Fruit fly (Drosophila melanogaster) whole organism, embryonic: ENCODE data around the gene bor.
A peak's percentile ranks its signal among the peaks of the same experiment; 100 is the strongest.

Source experiments
- Adf1 ChIP-seq: fragments of 200-800 bp; sonication (Bioruptor generic); IDR thresholded peaks from 2 replicates; pipeline ENCODE4 v1.3.6; 2022; ENCODE audit warnings: missing biosample characterization, missing genetic modification characterization
- Antp ChIP-seq: fragments of 200-800 bp; sonication (Bioruptor generic); optimal IDR thresholded peaks from 3 replicates; lab custom pipeline; 2016; ENCODE audit warnings: missing biosample characterization, missing genetic modification characterization
- CG10147 ChIP-seq: fragments of 200-800 bp; sonication (Bioruptor generic); optimal IDR thresholded peaks from 2 replicates; lab custom pipeline; 2019; ENCODE audit warnings: missing biosample characterization, mild to moderate bottlenecking, missing genetic modification characterization, moderate library complexity
- CG10209 ChIP-seq: fragments of 200-800 bp; sonication (Bioruptor generic); optimal IDR thresholded peaks from 3 replicates; lab custom pipeline; 2017; ENCODE audit warnings: missing biosample characterization, mild to moderate bottlenecking, missing genetic modification characterization, missing genetic modification reagents
- CG14965 ChIP-seq: fragments of 200-800 bp; sonication (Bioruptor generic); optimal IDR thresholded peaks from 2 replicates; lab custom pipeline; 2016; ENCODE audit warnings: missing biosample characterization, missing genetic modification characterization, borderline replicate concordance
- CG15011 ChIP-seq: fragments of 200-800 bp; sonication (Bioruptor generic); optimal IDR thresholded peaks from 3 replicates; lab custom pipeline; 2018; ENCODE audit warnings: missing biosample characterization, mild to moderate bottlenecking, missing genetic modification characterization
- CG15479 ChIP-seq: fragments of 200-800 bp; sonication (Bioruptor generic); optimal IDR thresholded peaks from 3 replicates; lab custom pipeline; 2019; ENCODE audit warnings: missing biosample characterization, mild to moderate bottlenecking, missing genetic modification characterization, moderate library complexity
- CG1602 ChIP-seq: fragments of 200-800 bp; sonication (Bioruptor generic); optimal IDR thresholded peaks from 3 replicates; lab custom pipeline; 2016; ENCODE audit warnings: missing biosample characterization, missing genetic modification characterization
- CG16813 ChIP-seq: fragments of 200-800 bp; sonication (Bioruptor generic); IDR thresholded peaks from 3 replicates; pipeline ENCODE4 v1.3.6; 2022; ENCODE audit warnings: missing biosample characterization, missing genetic modification characterization; ENCODE audit not compliant: partially characterized antibody
- CG18011 ChIP-seq: fragments of 200-800 bp; sonication (Bioruptor generic); optimal IDR thresholded peaks from 2 replicates; lab custom pipeline; 2017; ENCODE audit warnings: missing biosample characterization, missing genetic modification characterization, mild to moderate bottlenecking, moderate library complexity, missing genotype
- CG18476 ChIP-seq: fragments of 200-800 bp; sonication (Bioruptor generic); optimal IDR thresholded peaks from 2 replicates; lab custom pipeline; 2016; ENCODE audit warnings: missing biosample characterization, mild to moderate bottlenecking, missing genetic modification characterization
- CG33557 ChIP-seq: fragments of 200-800 bp; sonication (Bioruptor generic); optimal IDR thresholded peaks from 2 replicates; lab custom pipeline; 2019; ENCODE audit warnings: missing biosample characterization, mild to moderate bottlenecking, missing genetic modification characterization, moderate library complexity
- CG4404 ChIP-seq: fragments of 200-800 bp; sonication (Bioruptor generic); IDR thresholded peaks from 2 replicates; pipeline ENCODE4 v1.3.6; 2022; ENCODE audit warnings: missing biosample characterization, missing genetic modification characterization
- CG4617 ChIP-seq: fragments of 200-800 bp; sonication (Bioruptor generic); optimal IDR thresholded peaks from 3 replicates; lab custom pipeline; 2016; ENCODE audit warnings: missing biosample characterization, missing genetic modification characterization, borderline replicate concordance
- CG6254 ChIP-seq: fragments of 200-800 bp; sonication (Bioruptor generic); optimal IDR thresholded peaks from 3 replicates; lab custom pipeline; 2017; ENCODE audit warnings: mild to moderate bottlenecking, missing biosample characterization, missing genetic modification reagents, missing genetic modification characterization
- CG8290 ChIP-seq, 3 experiments: fragments of 200-800 bp; sonication (Bioruptor generic); optimal IDR thresholded peaks; 2 replicates each; lab custom pipeline; 2016 to 2019; ENCODE audit warnings: missing biosample characterization in 3 of 3, missing genetic modification characterization in 3 of 3, mild to moderate bottlenecking in 2 of 3, moderate library complexity in 1 of 3
- CG8359 ChIP-seq: fragments of 200-800 bp; sonication (Bioruptor generic); optimal IDR thresholded peaks from 2 replicates; lab custom pipeline; 2017; ENCODE audit warnings: missing biosample characterization, mild to moderate bottlenecking, missing genetic modification characterization, borderline replicate concordance
- D19A ChIP-seq: fragments of 200-800 bp; optimal IDR thresholded peaks from 3 replicates; lab custom pipeline; 2019; ENCODE audit warnings: missing biosample characterization, mild to moderate bottlenecking, missing genetic modification characterization, moderate library complexity
- Deaf1 ChIP-seq: fragments of 200-800 bp; optimal IDR thresholded peaks from 3 replicates; lab custom pipeline; 2019; ENCODE audit warnings: missing biosample characterization, mild to moderate bottlenecking, missing genetic modification characterization, moderate library complexity
- Drgx ChIP-seq: fragments of 200-800 bp; sonication (Bioruptor generic); IDR thresholded peaks from 2 replicates; pipeline ENCODE4 v1.3.6; 2022; ENCODE audit warnings: missing biosample characterization, missing genetic modification characterization
- Ets97D ChIP-seq: fragments of 200-800 bp; sonication (Bioruptor generic); optimal IDR thresholded peaks from 3 replicates; lab custom pipeline; 2016; ENCODE audit warnings: missing biosample characterization, missing genetic modification characterization
- Fer3 ChIP-seq: fragments of 200-800 bp; sonication (Bioruptor generic); optimal IDR thresholded peaks from 2 replicates; lab custom pipeline; 2018; ENCODE audit warnings: missing biosample characterization, mild to moderate bottlenecking, missing genetic modification characterization, moderate library complexity
- HHEX ChIP-seq: fragments of 200-800 bp; sonication (Bioruptor generic); optimal IDR thresholded peaks from 3 replicates; lab custom pipeline; 2017; ENCODE audit warnings: missing biosample characterization, mild to moderate bottlenecking, missing genetic modification characterization, missing genetic modification reagents
- MTF-1 ChIP-seq: fragments of 200-800 bp; sonication (Bioruptor generic); optimal IDR thresholded peaks from 2 replicates; lab custom pipeline; 2018; ENCODE audit warnings: missing biosample characterization, mild to moderate bottlenecking, missing genetic modification characterization, borderline replicate concordance
- Mad ChIP-seq: fragments of 200-800 bp; sonication (Bioruptor generic); optimal IDR thresholded peaks from 2 replicates; lab custom pipeline; 2016; ENCODE audit warnings: missing biosample characterization, missing genetic modification characterization
- Pdp1 ChIP-seq, 2 experiments: fragments of 200-800 bp; sonication (Bioruptor generic); optimal IDR thresholded peaks; 3 replicates each; lab custom pipeline; 2016; ENCODE audit warnings: missing biosample characterization in 2 of 2, missing genetic modification characterization in 2 of 2, mild to moderate bottlenecking in 1 of 2, moderate library complexity in 1 of 2
- Tbp ChIP-seq: fragments of >200 bp; optimal IDR thresholded peaks from 2 replicates; lab custom pipeline; 2018; ENCODE audit warnings: missing biosample characterization, missing genetic modification characterization
- btn ChIP-seq: fragments of 200-800 bp; sonication (Bioruptor generic); optimal IDR thresholded peaks from 2 replicates; lab custom pipeline; 2016; ENCODE audit warnings: missing biosample characterization, missing genetic modification characterization
- cad ChIP-seq: fragments of >200 bp; optimal IDR thresholded peaks from 2 replicates; lab custom pipeline; 2017; ENCODE audit warnings: missing biosample characterization, missing genetic modification characterization
- dmrt99B ChIP-seq: fragments of 200-800 bp; sonication (Bioruptor generic); optimal IDR thresholded peaks from 2 replicates; lab custom pipeline; 2018; ENCODE audit warnings: missing biosample characterization, mild to moderate bottlenecking, missing genetic modification characterization, moderate library complexity
- en ChIP-seq: fragments of 200-800 bp; sonication (Bioruptor generic); optimal IDR thresholded peaks from 2 replicates; lab custom pipeline; 2016; ENCODE audit warnings: missing biosample characterization, missing genetic modification characterization
- fd102C ChIP-seq: fragments of 200-800 bp; sonication (Bioruptor generic); optimal IDR thresholded peaks from 2 replicates; lab custom pipeline; 2018; ENCODE audit warnings: missing biosample characterization, mild to moderate bottlenecking, missing genetic modification characterization, moderate library complexity
- gem ChIP-seq: fragments of 200-800 bp; sonication (Bioruptor generic); optimal IDR thresholded peaks from 2 replicates; lab custom pipeline; 2019; ENCODE audit warnings: missing biosample characterization, mild to moderate bottlenecking, missing genetic modification characterization, moderate library complexity
- hkb ChIP-seq, 2 experiments: fragments of 200-800 bp in 1 of 2; fragments of >200 bp in 1 of 2; sonication (Bioruptor generic) in 1 of 2; IDR thresholded peaks in 1 of 2; optimal IDR thresholded peaks in 1 of 2; 2 replicates each; pipeline versions ENCODE4 v1.3.6 to Lab custom; 2017 to 2022; ENCODE audit warnings: missing biosample characterization in 1 of 2, missing genetic modification characterization in 1 of 2
- ind ChIP-seq: fragments of 200-800 bp; sonication (Bioruptor generic); optimal IDR thresholded peaks from 3 replicates; lab custom pipeline; 2016; ENCODE audit warnings: missing biosample characterization, missing genetic modification characterization
- jing ChIP-seq: fragments of 200-800 bp; sonication (Bioruptor generic); optimal IDR thresholded peaks from 2 replicates; lab custom pipeline; 2018; ENCODE audit warnings: missing biosample characterization, mild to moderate bottlenecking, missing genetic modification characterization
- kni ChIP-seq: fragments of 200-800 bp; sonication (Bioruptor generic); optimal IDR thresholded peaks from 3 replicates; lab custom pipeline; 2017; ENCODE audit warnings: mild to moderate bottlenecking, missing biosample characterization, missing genetic modification reagents, missing genetic modification characterization
- lov ChIP-seq, 2 experiments: fragments of 200-800 bp in 1 of 2; fragments of >200 bp in 1 of 2; sonication (Bioruptor generic) in 1 of 2; IDR thresholded peaks in 1 of 2; optimal IDR thresholded peaks in 1 of 2; 2 replicates in 1 of 2; 3 replicates in 1 of 2; pipeline versions ENCODE4 v1.3.6 to Lab custom; 2017 to 2022; ENCODE audit warnings: missing biosample characterization in 1 of 2, missing genetic modification characterization in 1 of 2
- psq ChIP-seq: fragments of 200-800 bp; sonication (Bioruptor generic); optimal IDR thresholded peaks from 2 replicates; lab custom pipeline; 2017; ENCODE audit warnings: missing biosample characterization, missing genetic modification characterization
- ranshi ChIP-seq: fragments of 200-800 bp; sonication (Bioruptor generic); IDR thresholded peaks from 2 replicates; pipeline ENCODE4 v1.3.6; 2022; ENCODE audit warnings: missing biosample characterization, missing genetic modification characterization
- sqz ChIP-seq: fragments of 200-800 bp; sonication (Bioruptor generic); optimal IDR thresholded peaks from 3 replicates; lab custom pipeline; 2018; ENCODE audit warnings: missing biosample characterization, mild to moderate bottlenecking, missing genetic modification characterization
- tin ChIP-seq: fragments of 200-800 bp; sonication (Bioruptor generic); optimal IDR thresholded peaks from 3 replicates; lab custom pipeline; 2016; ENCODE audit warnings: missing biosample characterization, missing genetic modification characterization
- tio ChIP-seq: fragments of 200-800 bp; sonication (Bioruptor generic); optimal IDR thresholded peaks from 2 replicates; lab custom pipeline; 2017; ENCODE audit warnings: missing biosample characterization, missing genetic modification characterization, inconsistent platforms
- wor ChIP-seq: fragments of 200-800 bp; sonication (Bioruptor generic); IDR thresholded peaks from 2 replicates; pipeline ENCODE4 v1.3.6; 2022; ENCODE audit warnings: missing biosample characterization, missing genetic modification characterization

bor gene

DNA sequence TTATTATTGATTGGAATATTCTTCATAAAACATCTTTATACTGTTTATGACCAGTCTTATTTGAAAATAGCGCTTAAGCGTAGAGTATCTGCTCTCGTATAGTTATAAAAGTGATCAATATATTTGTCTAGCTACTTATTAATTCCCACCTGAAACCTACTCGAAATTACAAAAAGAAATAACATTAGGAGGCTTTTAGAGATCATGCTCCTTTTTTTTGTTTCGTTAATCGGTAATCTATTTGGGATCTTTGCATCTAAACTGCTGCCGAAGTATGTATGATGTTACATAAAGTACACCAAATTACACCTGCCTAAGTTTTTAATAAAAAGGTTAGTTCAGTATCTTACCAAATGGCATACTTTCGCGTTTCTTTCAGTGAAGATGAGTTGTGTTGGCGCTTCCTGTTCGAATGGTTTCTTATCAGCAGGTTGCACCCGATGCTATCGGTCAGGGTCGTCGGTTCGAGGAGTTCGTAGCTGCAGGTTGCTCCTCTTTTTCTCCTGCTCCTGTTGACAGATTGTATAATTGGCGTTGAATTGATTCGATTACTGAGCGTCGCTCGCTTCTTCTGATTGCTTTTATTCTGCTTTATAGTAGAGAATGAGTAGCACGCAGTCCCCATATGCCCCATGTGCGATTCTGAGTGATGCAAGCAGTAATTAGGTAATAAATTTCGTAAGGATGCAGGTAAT lies 25.8 kb downstream of the bor start (continued):
- TF ChIP-seq MTF-1 (GFP tag; lab: Kevin White, UChicago) (no peak), CG15011 (GFP tag; lab: Kevin White, UChicago) (no peak), CG6254 (GFP tag; lab: Kevin White, UChicago) (no peak), CG18476 (GFP tag; lab: Kevin White, UChicago) (no peak), Ets97D (GFP tag; lab: Kevin White, UChicago) (no peak), cad (GFP tag; lab: Kevin White, UChicago) (no peak), lov (optimal IDR thresholded peaks at IDR 0.05; lab: Kevin White, UChicago) (no peak), lov (GFP tag; IDR thresholded peaks at IDR 0.05; lab: Robert Waterston, UW) (no peak), Pdp1 (GFP tag; optimal IDR thresholded peaks at IDR 0.05; lab: Kevin White, UChicago) (peak in 1 of 2 experiments; percentile 41), tio (GFP tag; lab: Kevin White, UChicago) (no peak), D19A (peak; percentile 64), en (GFP tag; lab: Kevin White, UChicago) (no peak), dmrt99B (tag; lab: Kevin White, UChicago) (no peak), fd102C (no peak), CG10209 (GFP tag; lab: Kevin White, UChicago) (no peak), kni (GFP tag; lab: Kevin White, UChicago) (no peak), btn (GFP tag; lab: Kevin White, UChicago) (no peak), CG16813 (no peak), tin (GFP tag; lab: Kevin White, UChicago) (no peak)

DNA sequence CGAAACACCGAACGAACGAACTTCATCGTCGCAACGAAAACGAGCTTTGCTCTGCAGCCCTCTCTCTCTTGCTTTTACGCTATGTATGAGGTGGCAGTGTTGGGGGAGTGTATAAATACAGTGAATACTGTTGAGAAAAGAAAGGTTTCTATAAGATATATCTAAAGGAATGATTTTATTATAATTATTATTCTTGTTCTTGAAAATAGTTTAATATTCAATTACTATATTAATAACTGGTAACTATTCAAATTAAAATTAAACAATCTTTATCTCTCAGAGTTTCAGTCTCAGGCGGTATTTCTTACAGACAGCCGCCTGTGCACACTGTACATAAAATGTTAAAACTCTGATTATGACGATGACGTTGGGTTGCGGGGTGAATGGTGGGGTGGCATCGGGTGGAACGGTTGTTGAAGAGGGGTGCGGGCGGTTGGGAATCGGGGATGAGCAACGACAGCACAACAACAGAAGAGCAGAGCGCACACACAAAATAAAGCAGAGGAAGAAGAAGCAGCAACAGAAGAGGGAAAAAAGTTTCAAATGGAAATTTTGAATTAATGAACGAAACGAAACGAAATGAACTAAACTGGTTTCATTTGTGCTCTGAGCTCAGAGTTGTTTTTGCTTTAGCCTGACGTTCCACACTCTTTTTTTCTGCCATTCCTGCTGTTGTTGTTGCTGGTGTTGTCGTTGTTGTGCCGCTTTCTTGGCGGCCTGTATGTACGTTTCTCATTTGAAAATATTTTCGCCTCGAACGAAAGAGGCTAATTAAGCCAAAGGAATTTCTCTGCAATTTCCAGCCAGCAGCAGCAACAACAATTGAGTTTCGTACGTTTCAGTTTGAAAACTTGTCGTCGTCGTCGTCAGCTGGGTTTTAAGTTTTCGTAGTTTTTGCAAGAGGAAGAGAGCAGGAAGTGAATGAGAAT lies 26.9 kb downstream of the bor start:
- TF ChIP-seq Deaf1 (tag; lab: Kevin White, UChicago) (peak; percentile 95), fd102C (peak; percentile 42), CG33557 (GFP tag; lab: Kevin White, UChicago) (peak; percentile 97), CG8359 (GFP tag; lab: Kevin White, UChicago) (peak; percentile 91), sqz (GFP tag; lab: Kevin White, UChicago) (peak; percentile 95), jing (GFP tag; lab: Kevin White, UChicago) (peak; percentile 89), CG4404 (no peak), Tbp (no peak), Adf1 (no peak), CG18011 (GFP tag; lab: Kevin White, UChicago) (peak; percentile 85), gem (tag; lab: Kevin White, UChicago) (peak; percentile 99), hkb (optimal IDR thresholded peaks at IDR 0.05; lab: Kevin White, UChicago) (no peak), hkb (GFP tag; IDR thresholded peaks at IDR 0.05; lab: Robert Waterston, UW) (no peak), CG10147 (GFP tag; lab: Kevin White, UChicago) (peak; percentile 97), Mad (GFP tag; lab: Kevin White, UChicago) (peak; percentile 85), wor (GFP tag; lab: Robert Waterston, UW) (no peak), CG8290 (GFP tag; optimal IDR thresholded peaks at IDR 0.05; lab: Kevin White, UChicago) (peak; percentile 82), CG8290 (tag; optimal IDR thresholded peaks at IDR 0.05; lab: Kevin White, UChicago) (peak; percentile 40 to 91), Antp (peak; percentile 80), HHEX (GFP tag; lab: Kevin White, UChicago) (peak; percentile 97), Fer3 (tag; lab: Kevin White, UChicago) (peak; percentile 99), psq (GFP tag; lab: Kevin White, UChicago) (peak; percentile 94), ind (peak; percentile 98), Drgx (GFP tag; lab: Robert Waterston, UW) (no peak), CG14965 (GFP tag; lab: Kevin White, UChicago) (no peak), ranshi (GFP tag; lab: Robert Waterston, UW) (no peak), CG4617 (GFP tag; lab: Kevin White, UChicago) (peak; percentile 93), CG15479 (GFP tag; lab: Kevin White, UChicago) (no peak), CG1602 (peak; percentile 97)
